Fruit fly (Drosophila melanogaster): ENCODE results near the gene CG4592.

DNA sequence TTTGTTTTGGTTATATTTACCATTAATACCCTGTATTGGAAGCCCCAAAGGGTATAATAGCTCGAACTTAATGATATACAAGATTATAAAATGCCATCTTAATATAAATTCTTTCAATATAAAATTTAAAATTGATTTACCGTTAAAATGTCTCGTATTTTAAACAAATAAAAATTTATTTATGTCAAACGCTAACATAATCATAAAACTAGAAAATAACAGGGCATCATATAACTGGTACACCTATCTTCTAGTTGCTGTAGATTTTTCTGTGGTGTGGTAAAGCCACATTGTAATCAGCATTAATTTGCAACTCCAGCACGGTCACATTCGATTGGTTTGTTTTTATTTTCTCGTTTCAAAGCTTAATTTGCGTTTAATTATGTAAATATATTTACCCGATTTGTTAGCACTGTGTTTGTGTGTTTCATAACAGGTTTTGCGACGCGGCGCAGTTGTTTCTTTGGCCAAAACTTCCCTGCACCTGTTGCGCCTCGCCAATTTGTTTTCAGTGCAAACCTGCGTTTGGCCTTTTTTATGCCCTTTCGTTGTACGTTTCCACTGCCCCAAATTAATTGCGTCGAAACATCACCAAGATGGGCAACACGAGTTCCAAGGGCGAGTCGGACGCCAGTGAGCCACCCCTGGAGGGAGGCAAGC is 35.7 kb downstream of the CG4592 start, which contains the start of the genes CG4658 and CG5846:
- TF ChIP-seq Hr39 (GFP tag; optimal IDR thresholded peaks at IDR 0.05), result peak; percentile 90
- peak; percentile 95 for TF ChIP-seq Ets96B (tag; optimal IDR thresholded peaks at IDR 0.05)
- TF ChIP-seq Hr38 (GFP tag; optimal IDR thresholded peaks at IDR 0.05), result no peak
- peak; percentile 90 for TF ChIP-seq CG7368 (GFP tag; optimal IDR thresholded peaks at IDR 0.05)
- TF ChIP-seq Lpt (GFP tag; optimal IDR thresholded peaks at IDR 0.05), result peak; percentile 92
- TF ChIP-seq CG16779 (tag; optimal IDR thresholded peaks at IDR 0.05), result no peak
- TF ChIP-seq OdsH (GFP tag; optimal IDR thresholded peaks at IDR 0.05), result peak; percentile 96
- TF ChIP-seq dsx (GFP tag; optimal IDR thresholded peaks at IDR 0.05; ENCODE audit: poor library complexity, severe bottlenecking), result peak; percentile 94
- peak; percentile 91 for TF ChIP-seq fkh (GFP tag; optimal IDR thresholded peaks at IDR 0.05)
- peak; percentile 93 for TF ChIP-seq Gug (GFP tag; IDR thresholded peaks at IDR 0.05)
- TF ChIP-seq CG11762 (GFP tag; optimal IDR thresholded peaks at IDR 0.05; ENCODE audit: insufficient read depth), result peak; percentile 90

All from whole organism, prepupa.